Fruit fly (Drosophila melanogaster): ENCODE data around the gene CG12608.

DNA sequence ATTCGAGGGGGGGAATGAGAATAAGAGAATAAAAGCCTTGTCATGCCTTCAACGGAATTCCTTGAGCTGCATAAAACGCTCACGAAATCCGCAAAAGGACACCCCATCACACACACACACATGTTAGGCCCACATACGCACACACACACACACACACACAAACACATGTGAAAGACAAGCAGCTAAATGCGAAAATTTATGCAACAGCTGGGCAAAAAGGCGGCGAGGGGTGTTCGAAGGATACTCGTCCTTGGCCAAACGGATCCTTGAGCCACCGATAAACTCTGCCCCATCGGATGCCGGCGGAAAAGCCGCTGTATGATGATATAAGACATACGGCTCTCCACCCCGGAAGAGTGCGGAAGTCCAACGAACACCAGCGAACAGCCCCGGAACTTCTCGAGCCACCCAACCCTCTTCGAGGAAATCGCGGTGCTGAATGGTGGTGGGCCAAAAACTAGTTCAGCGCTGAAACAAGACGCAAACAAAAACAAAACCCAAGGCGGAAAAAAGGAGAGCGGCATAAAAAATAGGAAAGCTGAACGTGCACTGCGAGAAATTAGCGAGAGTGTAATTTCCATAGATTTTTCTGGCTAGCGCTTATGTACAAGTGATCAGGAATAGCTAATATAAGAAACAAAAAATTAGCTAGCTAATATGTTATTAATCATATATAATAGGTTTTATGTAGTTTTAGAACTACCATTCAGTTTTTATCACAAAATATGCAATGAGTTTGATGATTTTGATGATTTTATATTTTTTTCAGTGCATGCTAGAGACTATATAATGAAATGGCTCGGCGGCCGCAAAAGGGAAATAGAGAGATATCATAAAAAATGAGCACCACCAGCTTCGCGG lies 39.3 kb upstream of the CG12608 start:
- TF ChIP-seq CG15336 (GFP tag; IDR thresholded peaks at IDR 0.05) (no peak), Eip93F (GFP tag; optimal IDR thresholded peaks at IDR 0.05) (no peak), Smox (GFP tag; optimal IDR thresholded peaks at IDR 0.05) (no peak), CG16779 (tag; optimal IDR thresholded peaks at IDR 0.05) (no peak)
